Worm (Caenorhabditis elegans): Measurements from ENCODE around the gene T02D1.4.

Gene T02D1.4

ce11 chrIV:17407025-17407424 is 7.5 kb downstream of the T02D1.4 start, which contains the start of gene T02D1.7:
Gene T02D1.7 (minus strand): TSS chrIV:17407125.
- TF ChIP-seq ceh-13 (GFP tag; optimal IDR thresholded peaks at IDR 0.05) (no peak), tbx-11 (GFP tag; IDR thresholded peaks at IDR 0.05) (no peak), tbx-37 (GFP tag; conservative IDR thresholded peaks at IDR 0.05) (no peak), hnd-1 (tag; optimal IDR thresholded peaks at IDR 0.05) (no peak), B0310.2 (tag; optimal IDR thresholded peaks at IDR 0.05) (no peak), hmg-4 (GFP tag; optimal IDR thresholded peaks at IDR 0.05) (no peak), sea-1 (GFP tag; conservative IDR thresholded peaks at IDR 0.05) (no peak), scrt-1 (GFP tag; IDR thresholded peaks at IDR 0.05) (no peak), flt-1 (GFP tag; IDR thresholded peaks at IDR 0.05) (no peak), ceh-36 (tag; optimal IDR thresholded peaks at IDR 0.05) (no peak), F13C5.2 (tag; optimal IDR thresholded peaks at IDR 0.05) (no peak), aly-1 (tag; optimal IDR thresholded peaks at IDR 0.05) (no peak), pes-1 (GFP tag; IDR thresholded peaks at IDR 0.05) (no peak), hmbx-1 (tag; optimal IDR thresholded peaks at IDR 0.05) (no peak), tra-4 (tag; optimal IDR thresholded peaks at IDR 0.05) (no peak), ets-7 (tag; optimal IDR thresholded peaks at IDR 0.05) (no peak), ama-1 (optimal IDR thresholded peaks at IDR 0.05) (no peak)

DNA sequence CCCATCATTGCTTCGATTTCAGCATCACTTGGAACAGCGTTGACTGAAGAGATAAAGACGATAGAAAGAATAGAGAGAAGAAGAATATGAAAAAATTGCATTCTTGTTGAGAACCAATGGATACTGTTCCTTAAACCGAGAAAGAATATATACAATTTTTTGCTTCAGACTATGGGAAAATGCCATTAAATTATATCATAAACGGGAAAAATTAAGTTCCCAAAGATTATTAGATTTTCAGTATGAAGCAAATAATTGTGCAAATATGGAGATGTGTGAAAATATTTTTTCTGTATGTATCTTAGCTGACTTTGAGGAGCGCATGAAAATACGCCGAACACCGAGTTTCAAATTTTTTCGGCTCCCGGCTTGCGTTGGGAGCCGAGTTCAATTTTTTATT is 7.9 kb downstream of the T02D1.4 start, which contains the start of gene T02D1.9:
T02D1.9 (minus strand) TSS at position 101 of the 400 bp plus-strand sequence.
- TF ChIP-seq B0310.2 (tag; optimal IDR thresholded peaks at IDR 0.05) (no peak), ets-7 (tag; optimal IDR thresholded peaks at IDR 0.05) (no peak), ceh-36 (tag; optimal IDR thresholded peaks at IDR 0.05) (no peak), hmbx-1 (tag; optimal IDR thresholded peaks at IDR 0.05) (no peak), ceh-13 (GFP tag; optimal IDR thresholded peaks at IDR 0.05) (no peak), tra-4 (tag; optimal IDR thresholded peaks at IDR 0.05) (no peak)

- TF ChIP-seq hmbx-1 (tag; optimal IDR thresholded peaks at IDR 0.05) (no peak), ama-1 (optimal IDR thresholded peaks at IDR 0.05) (no peak), B0310.2 (tag; optimal IDR thresholded peaks at IDR 0.05) (no peak), pes-1 (GFP tag; IDR thresholded peaks at IDR 0.05) (no peak), tra-4 (tag; optimal IDR thresholded peaks at IDR 0.05) (no peak), hnd-1 (tag; optimal IDR thresholded peaks at IDR 0.05) (no peak), ceh-13 (GFP tag; optimal IDR thresholded peaks at IDR 0.05) (no peak), ets-7 (tag; optimal IDR thresholded peaks at IDR 0.05) (no peak), flt-1 (GFP tag; IDR thresholded peaks at IDR 0.05) (no peak), hmg-4 (GFP tag; optimal IDR thresholded peaks at IDR 0.05) (no peak), tbx-37 (GFP tag; conservative IDR thresholded peaks at IDR 0.05) (no peak), aly-1 (tag; optimal IDR thresholded peaks at IDR 0.05) (no peak)
Observed at ce11 chrIV:17413343-17413742, 13.8 kb downstream of the T02D1.4 start.

DNA sequence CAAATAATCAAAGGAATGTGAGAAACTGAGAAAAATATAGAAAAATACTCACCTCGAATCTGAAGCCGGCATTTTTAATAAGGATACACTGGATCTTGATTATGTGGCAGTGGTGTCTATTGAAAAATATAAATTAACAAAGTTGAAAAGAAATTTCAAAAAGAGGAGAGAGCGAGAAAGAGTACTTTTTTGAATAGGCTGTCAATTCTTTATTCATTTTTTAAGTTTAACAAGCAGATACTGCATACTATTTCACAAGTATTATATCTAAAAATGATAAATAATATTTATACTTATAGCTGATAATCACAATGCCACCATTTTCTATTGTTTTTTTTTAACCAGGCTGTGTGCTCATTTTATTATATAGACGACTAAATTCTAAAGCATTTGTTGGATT is 18.2 kb downstream of the T02D1.4 start, which contains the start of gene npr-26:
npr-26 (minus strand) TSS at position 101 of the 400 bp plus-strand sequence.
- TF ChIP-seq pes-1 (GFP tag; IDR thresholded peaks at IDR 0.05) (no peak), ama-1 (optimal IDR thresholded peaks at IDR 0.05) (no peak), ets-7 (tag; optimal IDR thresholded peaks at IDR 0.05) (no peak), ceh-36 (tag; optimal IDR thresholded peaks at IDR 0.05) (no peak), aly-1 (tag; optimal IDR thresholded peaks at IDR 0.05) (no peak), B0310.2 (tag; optimal IDR thresholded peaks at IDR 0.05) (no peak), hmg-4 (GFP tag; optimal IDR thresholded peaks at IDR 0.05) (no peak), hmbx-1 (tag; optimal IDR thresholded peaks at IDR 0.05) (no peak), tbx-11 (GFP tag; IDR thresholded peaks at IDR 0.05) (no peak), ceh-13 (GFP tag; optimal IDR thresholded peaks at IDR 0.05) (no peak), tra-4 (tag; optimal IDR thresholded peaks at IDR 0.05) (no peak), flt-1 (GFP tag; IDR thresholded peaks at IDR 0.05) (no peak), scrt-1 (GFP tag; IDR thresholded peaks at IDR 0.05) (no peak)

ce11 chrIV:17426970-17427369 is 27.4 kb downstream of the T02D1.4 start:
- TF ChIP-seq flt-1 (GFP tag; IDR thresholded peaks at IDR 0.05) = no peak
- TF ChIP-seq tra-4 (tag; optimal IDR thresholded peaks at IDR 0.05) = no peak
- no peak for TF ChIP-seq ceh-13 (GFP tag; optimal IDR thresholded peaks at IDR 0.05)
- TF ChIP-seq hmbx-1 (tag; optimal IDR thresholded peaks at IDR 0.05) = no peak
- no peak for TF ChIP-seq tbx-11 (GFP tag; IDR thresholded peaks at IDR 0.05)
- no peak for TF ChIP-seq ets-7 (tag; optimal IDR thresholded peaks at IDR 0.05)
- no peak for TF ChIP-seq aly-1 (tag; optimal IDR thresholded peaks at IDR 0.05)
- TF ChIP-seq ama-1 (optimal IDR thresholded peaks at IDR 0.05) = no peak
- no peak for TF ChIP-seq sea-1 (GFP tag; conservative IDR thresholded peaks at IDR 0.05)
- TF ChIP-seq B0310.2 (tag; optimal IDR thresholded peaks at IDR 0.05) = no peak
- no peak for TF ChIP-seq scrt-1 (GFP tag; IDR thresholded peaks at IDR 0.05)

DNA sequence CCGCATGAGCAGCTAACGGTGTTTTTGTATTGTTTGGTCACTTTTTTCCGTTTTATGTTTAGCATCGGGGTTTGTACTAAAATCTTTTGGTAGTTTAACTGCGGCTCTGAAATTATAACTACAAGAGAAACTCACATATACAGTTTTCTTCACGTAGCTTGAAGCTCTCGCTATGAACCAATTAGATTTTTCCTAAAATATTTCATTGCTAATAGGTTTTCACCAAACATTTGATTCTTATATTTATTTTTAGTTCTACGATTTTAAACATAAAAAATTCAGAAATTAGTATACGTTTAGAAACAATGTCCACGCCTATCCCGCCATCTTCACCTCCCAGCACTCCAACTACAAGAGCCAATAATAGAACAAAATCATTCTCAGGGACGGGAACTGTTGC is 27.9 kb downstream of the T02D1.4 start, which contains the start of gene C06A12.3:
C06A12.3 (plus strand) TSS at position 301 of the 400 bp plus-strand sequence.
- TF ChIP-seq hmbx-1 (tag; optimal IDR thresholded peaks at IDR 0.05) (no peak), tbx-37 (GFP tag; conservative IDR thresholded peaks at IDR 0.05) (no peak), tbx-11 (GFP tag; IDR thresholded peaks at IDR 0.05) (no peak), pes-1 (GFP tag; IDR thresholded peaks at IDR 0.05) (no peak), ceh-36 (tag; optimal IDR thresholded peaks at IDR 0.05) (no peak), aly-1 (tag; optimal IDR thresholded peaks at IDR 0.05) (no peak), ama-1 (optimal IDR thresholded peaks at IDR 0.05) (no peak), hmg-4 (GFP tag; optimal IDR thresholded peaks at IDR 0.05) (no peak)

DNA sequence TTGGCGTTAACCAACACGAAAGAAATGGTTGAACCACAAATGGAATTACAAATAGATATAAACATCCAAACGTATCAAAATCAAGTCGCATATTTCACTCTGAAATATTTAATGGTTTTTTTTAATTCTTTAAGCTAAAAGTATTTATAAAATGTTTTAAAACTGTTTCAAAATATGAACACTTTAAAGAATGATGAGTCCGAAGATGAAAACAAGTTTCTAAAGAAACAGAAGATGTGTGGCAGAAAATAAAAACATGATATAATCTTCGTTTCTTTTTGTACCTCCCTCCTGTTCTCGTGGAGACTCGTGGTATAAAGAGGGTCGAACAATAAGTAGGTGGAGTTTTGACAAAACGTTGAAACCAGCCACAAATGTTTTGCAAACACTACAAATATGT is 31.7 kb downstream of the T02D1.4 start, which contains the start of gene lact-6:
lact-6 (minus strand) TSS at position 101 of the 400 bp plus-strand sequence.
- TF ChIP-seq hmg-4 (GFP tag; optimal IDR thresholded peaks at IDR 0.05) = no peak
- TF ChIP-seq tra-4 (tag; optimal IDR thresholded peaks at IDR 0.05) = no peak
- TF ChIP-seq aly-1 (tag; optimal IDR thresholded peaks at IDR 0.05) = no peak
- TF ChIP-seq flt-1 (GFP tag; IDR thresholded peaks at IDR 0.05) = no peak
- no peak for TF ChIP-seq ceh-13 (GFP tag; optimal IDR thresholded peaks at IDR 0.05)
- no peak for TF ChIP-seq F13C5.2 (tag; optimal IDR thresholded peaks at IDR 0.05)
- no peak for TF ChIP-seq tbx-11 (GFP tag; IDR thresholded peaks at IDR 0.05)
- TF ChIP-seq scrt-1 (GFP tag; IDR thresholded peaks at IDR 0.05) = no peak
- no peak for TF ChIP-seq hnd-1 (tag; optimal IDR thresholded peaks at IDR 0.05)
- TF ChIP-seq sea-1 (GFP tag; conservative IDR thresholded peaks at IDR 0.05) = no peak
- no peak for TF ChIP-seq hmbx-1 (tag; optimal IDR thresholded peaks at IDR 0.05)
- TF ChIP-seq B0310.2 (tag; optimal IDR thresholded peaks at IDR 0.05) = no peak
- TF ChIP-seq ceh-36 (tag; optimal IDR thresholded peaks at IDR 0.05) = no peak
- no peak for TF ChIP-seq ets-7 (tag; optimal IDR thresholded peaks at IDR 0.05)
- no peak for TF ChIP-seq ama-1 (optimal IDR thresholded peaks at IDR 0.05)
- TF ChIP-seq pes-1 (GFP tag; IDR thresholded peaks at IDR 0.05) = no peak
- no peak for TF ChIP-seq tbx-37 (GFP tag; conservative IDR thresholded peaks at IDR 0.05)

Measured in whole organism, early embryonic.